Worm (Caenorhabditis elegans) whole organism, L3 larva: ENCODE data around the gene K02F6.1.

Experiments
- nfya-1 ChIP-seq: sonication (generic microtip); optimal IDR thresholded peaks from 2 replicates; lab custom pipeline; 2017; ENCODE audit warnings: missing genetic modification characterization, mild to moderate bottlenecking, missing compliant biosample characterization, antibody characterized with exemption, moderate library complexity; ENCODE audit not compliant: insufficient read depth
- nhr-11 ChIP-seq: fragments of 150-350 bp; optimal IDR thresholded peaks from 2 replicates; lab custom pipeline; 2014; ENCODE audit warnings: missing biosample characterization, missing genetic modification characterization
- pqm-1 ChIP-seq: fragments of 150-350 bp; optimal IDR thresholded peaks from 2 replicates; lab custom pipeline; 2017; ENCODE audit warnings: missing biosample characterization, missing genetic modification characterization, inconsistent platforms
- snpc-4 ChIP-seq: fragments of 150-350 bp; optimal IDR thresholded peaks from 2 replicates; lab custom pipeline; 2014; ENCODE audit warnings: missing biosample characterization, missing genetic modification characterization
- unc-62 ChIP-seq: fragments of 150-350 bp; sonication (generic microtip); optimal IDR thresholded peaks from 4 replicates; lab custom pipeline; 2014; ENCODE audit warnings: missing biosample characterization, missing genetic modification reagents, missing genetic modification characterization

ce11 chrII:2518487-2518886 is 35.3 kb upstream of the K02F6.1 start:
- TF ChIP-seq unc-62 (GFP tag; lab: Kevin White, UChicago) (no peak), snpc-4 (no peak), pqm-1 (tag; lab: Kevin White, UChicago) (no peak), nfya-1 (tag; lab: Kevin White, UChicago) (no peak), nhr-11 (no peak)
